Worm (Caenorhabditis elegans): ENCODE data around the gene zhit-2.

Gene zhit-2

ce11 chrIII:4241181-4241580 lies 3.0 kb downstream of the zhit-2 start:
- no peak for TF ChIP-seq ceh-9 (tag; optimal IDR thresholded peaks at IDR 0.05)
- no peak for TF ChIP-seq T23F11.4 (GFP tag; optimal IDR thresholded peaks at IDR 0.05)
- TF ChIP-seq pha-4 (tag; optimal IDR thresholded peaks at IDR 0.05), result no peak
- no peak for TF ChIP-seq fkh-6 (tag; optimal IDR thresholded peaks at IDR 0.05)
- TF ChIP-seq pag-3 (tag; optimal IDR thresholded peaks at IDR 0.05; ENCODE audit: borderline replicate concordance), result no peak
- TF ChIP-seq ama-1 (optimal IDR thresholded peaks at IDR 0.05), result no peak
- no peak for TF ChIP-seq ceh-18 (tag; optimal IDR thresholded peaks at IDR 0.05)
- no peak for TF ChIP-seq ceh-48 (tag; optimal IDR thresholded peaks at IDR 0.05)
- no peak for TF ChIP-seq npax-4 (tag; optimal IDR thresholded peaks at IDR 0.05)
- TF ChIP-seq ceh-19 (GFP tag; optimal IDR thresholded peaks at IDR 0.05), result no peak
- TF ChIP-seq lin-11 (tag; optimal IDR thresholded peaks at IDR 0.05), result no peak

DNA sequence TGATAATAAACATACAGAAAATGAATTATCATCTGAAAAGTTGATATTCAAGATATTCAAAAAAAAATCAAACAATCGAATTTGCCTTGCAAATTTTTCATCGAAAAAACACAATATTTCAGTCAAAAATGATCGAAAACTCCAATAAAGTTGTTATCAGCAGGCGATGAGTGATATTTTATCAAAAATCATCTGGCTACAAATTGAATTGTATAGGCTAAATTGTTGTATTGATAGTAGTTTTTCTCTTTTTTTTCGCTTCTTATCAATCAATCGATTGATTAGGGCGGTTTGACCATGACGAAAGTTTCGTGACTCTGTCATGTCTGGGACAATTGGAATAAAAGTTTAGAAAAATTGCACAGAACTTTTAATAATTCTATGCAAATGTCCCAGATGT lies 4.1 kb downstream of the zhit-2 start:
- TF ChIP-seq sox-4 (tag; optimal IDR thresholded peaks at IDR 0.05) (no peak), elt-2 (tag; optimal IDR thresholded peaks at IDR 0.05) (peak; percentile 77), madf-2 (tag; optimal IDR thresholded peaks at IDR 0.05) (no peak)

- TF ChIP-seq ceh-34 (tag; optimal IDR thresholded peaks at IDR 0.05) (peak; percentile 70), fkh-10 (GFP tag; optimal IDR thresholded peaks at IDR 0.05) (no peak), unc-42 (tag; optimal IDR thresholded peaks at IDR 0.05) (peak; percentile 59), hlh-8 (tag; optimal IDR thresholded peaks at IDR 0.05) (peak; percentile 50), che-1 (tag; optimal IDR thresholded peaks at IDR 0.05) (no peak), ceh-6 (GFP tag; optimal IDR thresholded peaks at IDR 0.05) (no peak), K02D7.2 (tag; optimal IDR thresholded peaks at IDR 0.05) (no peak), Y22D7AL.16 (tag; optimal IDR thresholded peaks at IDR 0.05) (no peak), ahr-1 (tag; optimal IDR thresholded peaks at IDR 0.05) (no peak), sdc-2 (tag; optimal IDR thresholded peaks at IDR 0.05) (peak; percentile 34), pat-9 (tag; optimal IDR thresholded peaks at IDR 0.05) (no peak), ceh-24 (tag; optimal IDR thresholded peaks at IDR 0.05) (no peak), madf-2 (tag; optimal IDR thresholded peaks at IDR 0.05) (no peak), dve-1 (tag; optimal IDR thresholded peaks at IDR 0.05) (peak; percentile 74), lim-6 (tag; optimal IDR thresholded peaks at IDR 0.05) (peak; percentile 27), ceh-45 (GFP tag; IDR thresholded peaks at IDR 0.05) (no peak), ceh-9 (tag; optimal IDR thresholded peaks at IDR 0.05) (no peak), ref-2 (tag; optimal IDR thresholded peaks at IDR 0.05) (peak; percentile 75), fkh-6 (tag; optimal IDR thresholded peaks at IDR 0.05) (no peak), pha-2 (tag; optimal IDR thresholded peaks at IDR 0.05) (no peak), unc-3 (GFP tag; conservative IDR thresholded peaks at IDR 0.05) (no peak), unc-3 (tag; optimal IDR thresholded peaks at IDR 0.05) (no peak), hlh-13 (GFP tag; optimal IDR thresholded peaks at IDR 0.05) (no peak), hlh-6 (tag; optimal IDR thresholded peaks at IDR 0.05) (no peak), ceh-14 (tag; optimal IDR thresholded peaks at IDR 0.05) (peak; percentile 65), C08G9.2 (tag; optimal IDR thresholded peaks at IDR 0.05) (peak; percentile 59), tbx-7 (tag; optimal IDR thresholded peaks at IDR 0.05) (peak; percentile 5), ceh-48 (tag; optimal IDR thresholded peaks at IDR 0.05) (no peak), sox-2 (GFP tag; IDR thresholded peaks at IDR 0.05) (no peak), fax-1 (tag; optimal IDR thresholded peaks at IDR 0.05) (peak; percentile 1), ceh-19 (GFP tag; optimal IDR thresholded peaks at IDR 0.05) (peak; percentile 28), zip-5 (tag; optimal IDR thresholded peaks at IDR 0.05) (no peak), K09A11.1 (tag; optimal IDR thresholded peaks at IDR 0.05; ENCODE audit: insufficient read depth) (no peak), gmeb-2 (tag; optimal IDR thresholded peaks at IDR 0.05) (no peak), ztf-16 (tag; optimal IDR thresholded peaks at IDR 0.05) (no peak), nhr-232 (tag; optimal IDR thresholded peaks at IDR 0.05) (no peak), unc-86 (tag; optimal IDR thresholded peaks at IDR 0.05) (no peak), nfya-1 (tag; optimal IDR thresholded peaks at IDR 0.05) (peak; percentile 83), mec-3 (tag; optimal IDR thresholded peaks at IDR 0.05; ENCODE audit: borderline replicate concordance) (no peak), rnt-1 (tag; optimal IDR thresholded peaks at IDR 0.05) (peak; percentile 92), ama-1 (optimal IDR thresholded peaks at IDR 0.05) (no peak), elt-2 (tag; optimal IDR thresholded peaks at IDR 0.05) (no peak), ets-4 (tag; optimal IDR thresholded peaks at IDR 0.05) (peak; percentile 28)
These were observed 6.5 kb downstream of the zhit-2 start for ce11 chrIII:4237660-4238059.
